Fruit fly (Drosophila melanogaster) whole organism, prepupa: Measurements from ENCODE around the gene Naa30A.

Experiments
- CG11902 ChIP-seq: fragments of 200-800 bp; sonication (Bioruptor generic); optimal IDR thresholded peaks from 3 replicates; lab custom pipeline; 2016; ENCODE audit warnings: missing biosample characterization, missing genetic modification characterization
- CG4318 ChIP-seq: fragments of 200-800 bp; sonication (Bioruptor generic); optimal IDR thresholded peaks from 3 replicates; lab custom pipeline; 2017; ENCODE audit warnings: missing biosample characterization, mild to moderate bottlenecking, missing genetic modification characterization
- CG8632 ChIP-seq: fragments of 200-800 bp; sonication (Bioruptor generic); optimal IDR thresholded peaks from 3 replicates; lab custom pipeline; 2016; ENCODE audit warnings: missing biosample characterization, missing genetic modification characterization
- Smox ChIP-seq: fragments of 200-800 bp; sonication (Bioruptor generic); optimal IDR thresholded peaks from 3 replicates; lab custom pipeline; 2016; ENCODE audit warnings: missing biosample characterization, missing genetic modification characterization
- achi ChIP-seq: fragments of 200-800 bp; sonication (Bioruptor generic); optimal IDR thresholded peaks from 3 replicates; lab custom pipeline; 2016; ENCODE audit warnings: missing biosample characterization, missing genetic modification characterization
- acj6 ChIP-seq: fragments of 200-800 bp; sonication (Bioruptor generic); optimal IDR thresholded peaks from 3 replicates; lab custom pipeline; 2016; ENCODE audit warnings: missing biosample characterization, missing genetic modification characterization
- esn ChIP-seq: fragments of 200-800 bp; sonication (Bioruptor generic); optimal IDR thresholded peaks from 2 replicates; lab custom pipeline; 2016; ENCODE audit warnings: missing biosample characterization, mild to moderate bottlenecking, missing genetic modification characterization, moderate library complexity
- spab ChIP-seq: fragments of 200-800 bp; sonication (Bioruptor generic); optimal IDR thresholded peaks from 2 replicates; lab custom pipeline; 2017; ENCODE audit warnings: missing biosample characterization, mild to moderate bottlenecking, missing genetic modification characterization, missing genetic modification reagents
- ss ChIP-seq, 2 experiments: fragments of 200-800 bp; sonication (Bioruptor generic); optimal IDR thresholded peaks; 2 replicates in 1 of 2; 3 replicates in 1 of 2; lab custom pipeline; 2017 to 2018; ENCODE audit warnings: mild to moderate bottlenecking in 2 of 2, missing biosample characterization in 2 of 2, missing genetic modification characterization in 2 of 2, moderate library complexity in 1 of 2

DNA sequence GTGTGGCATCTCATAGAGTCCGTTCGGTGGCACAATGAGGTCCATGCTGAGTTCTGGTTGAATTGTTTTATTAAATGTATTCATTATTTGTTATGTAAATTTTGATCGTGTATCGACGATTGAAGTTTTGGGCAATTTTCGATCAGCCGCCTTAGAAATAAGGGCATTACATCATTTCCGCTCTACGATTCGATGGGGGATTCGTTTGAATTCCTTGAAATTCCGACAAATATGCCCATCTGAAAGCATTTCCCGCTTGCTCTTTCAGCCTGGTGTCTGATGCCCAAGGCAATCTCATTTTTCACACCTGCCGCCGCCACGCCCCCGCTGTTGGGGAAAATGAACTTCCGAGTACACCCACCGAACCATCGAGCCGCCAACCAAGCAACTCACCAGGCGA, 43.6 kb upstream of the Naa30A start, which contains the start of gene CG32811:
- no peak for TF ChIP-seq acj6
- no peak for TF ChIP-seq esn (GFP tag; lab: Kevin White, UChicago)
- no peak for TF ChIP-seq spab (GFP tag; lab: Kevin White, UChicago)
- no peak for TF ChIP-seq Smox
- TF ChIP-seq CG11902: no peak
- no peak for TF ChIP-seq CG8632 (GFP tag; lab: Kevin White, UChicago)
- no peak for TF ChIP-seq CG4318 (GFP tag; lab: Kevin White, UChicago)
- no peak for TF ChIP-seq achi (GFP tag; lab: Kevin White, UChicago)
- TF ChIP-seq ss (GFP tag; optimal IDR thresholded peaks at IDR 0.05; lab: Kevin White, UChicago): no peak
